Worm (Caenorhabditis elegans) whole organism, early embryonic: ENCODE results near the gene F46C3.6.

Experiments used
- aly-1 ChIP-seq: sonication (generic microtip); optimal IDR thresholded peaks from 2 replicates; lab custom pipeline; 2016; ENCODE audit warnings: missing genetic modification characterization, missing compliant biosample characterization
- ama-1 ChIP-seq: fragments of 150-350 bp; optimal IDR thresholded peaks from 2 replicates; lab custom pipeline; 2014
- ceh-13 ChIP-seq: fragments of 200-800 bp; sonication (Bioruptor generic); optimal IDR thresholded peaks from 2 replicates; lab custom pipeline; 2018; ENCODE audit warnings: mild to moderate bottlenecking, missing genetic modification characterization, missing compliant biosample characterization
- flt-1 ChIP-seq: fragments of 200-800 bp; sonication (Bioruptor generic); IDR thresholded peaks from 2 replicates; pipeline ENCODE4 v1.3.6; 2022; ENCODE audit warnings: missing genetic modification characterization, missing compliant biosample characterization
- pes-1 ChIP-seq: fragments of 200-800 bp; sonication (Bioruptor generic); IDR thresholded peaks from 2 replicates; pipeline ENCODE4 v1.3.6; 2022; ENCODE audit warnings: missing genetic modification reagents, missing genetic modification characterization, missing compliant biosample characterization
- tbx-11 ChIP-seq: fragments of 200-800 bp; sonication (Bioruptor generic); IDR thresholded peaks from 2 replicates; pipeline ENCODE4 v1.3.6; 2022; ENCODE audit warnings: missing genetic modification characterization, missing compliant biosample characterization

ce11 chrX:11375509-11375908 lies 44.4 kb downstream of the F46C3.6 start, which contains the start of gene F42E11.3:
- TF ChIP-seq ama-1 (lab: Kevin White, UChicago) (no peak), tbx-11 (no peak), pes-1 (no peak), aly-1 (tag; lab: Kevin White, UChicago) (no peak), flt-1 (GFP tag; lab: Robert Waterston, UW) (no peak), ceh-13 (GFP tag; lab: Kevin White, UChicago) (no peak)
